Fruit fly (Drosophila melanogaster) whole organism, embryonic: ENCODE measurements around the gene CG33986.
A peak's percentile ranks its signal among the peaks of the same experiment; 100 is the strongest.

Experiments used
- Abd-B ChIP-seq: fragments of 200-800 bp; sonication (Bioruptor generic); optimal IDR thresholded peaks from 2 replicates; lab custom pipeline; 2018; ENCODE audit warnings: missing biosample characterization, mild to moderate bottlenecking, missing genetic modification characterization, moderate library complexity
- Awh ChIP-seq: fragments of 200-800 bp; sonication (Bioruptor generic); IDR thresholded peaks from 2 replicates; pipeline ENCODE4, ENCODE4 v1.3.6; 2022; ENCODE audit warnings: missing biosample characterization, missing genetic modification characterization
- CG10147 ChIP-seq: fragments of 200-800 bp; sonication (Bioruptor generic); optimal IDR thresholded peaks from 2 replicates; lab custom pipeline; 2019; ENCODE audit warnings: missing biosample characterization, mild to moderate bottlenecking, missing genetic modification characterization, moderate library complexity
- CG10209 ChIP-seq: fragments of 200-800 bp; sonication (Bioruptor generic); optimal IDR thresholded peaks from 3 replicates; lab custom pipeline; 2017; ENCODE audit warnings: missing biosample characterization, mild to moderate bottlenecking, missing genetic modification characterization, missing genetic modification reagents
- CG10267 ChIP-seq: fragments of 200-800 bp; sonication (Bioruptor generic); optimal IDR thresholded peaks from 2 replicates; lab custom pipeline; 2018; ENCODE audit warnings: missing biosample characterization, mild to moderate bottlenecking, missing genetic modification characterization, moderate library complexity
- CG10431 ChIP-seq: fragments of 200-800 bp; sonication (Bioruptor generic); optimal IDR thresholded peaks from 3 replicates; lab custom pipeline; 2018; ENCODE audit warnings: missing biosample characterization, mild to moderate bottlenecking, missing genetic modification characterization
- CG13775 ChIP-seq: fragments of 200-800 bp; sonication (Bioruptor generic); optimal IDR thresholded peaks from 3 replicates; lab custom pipeline; 2017; ENCODE audit warnings: missing biosample characterization, mild to moderate bottlenecking, missing genetic modification characterization
- CG14050 ChIP-seq: fragments of 200-800 bp; sonication (Bioruptor generic); IDR thresholded peaks from 3 replicates; pipeline ENCODE4 v1.3.6; 2022; ENCODE audit warnings: missing biosample characterization, missing genetic modification characterization
- CG15479 ChIP-seq: fragments of 200-800 bp; sonication (Bioruptor generic); optimal IDR thresholded peaks from 3 replicates; lab custom pipeline; 2019; ENCODE audit warnings: missing biosample characterization, mild to moderate bottlenecking, missing genetic modification characterization, moderate library complexity
- CG15601 ChIP-seq: fragments of 200-800 bp; sonication (Bioruptor generic); optimal IDR thresholded peaks from 3 replicates; lab custom pipeline; 2019; ENCODE audit warnings: missing biosample characterization, mild to moderate bottlenecking, missing genetic modification characterization, moderate library complexity
- CG15696 ChIP-seq: fragments of 200-800 bp; sonication (Bioruptor generic); optimal IDR thresholded peaks from 2 replicates; lab custom pipeline; 2019; ENCODE audit warnings: missing biosample characterization, mild to moderate bottlenecking, missing genetic modification characterization, moderate library complexity
- CG1603 ChIP-seq: fragments of 200-800 bp; sonication (Bioruptor generic); optimal IDR thresholded peaks from 2 replicates; lab custom pipeline; 2019; ENCODE audit warnings: missing biosample characterization, mild to moderate bottlenecking, missing genetic modification characterization, moderate library complexity
- CG16779 ChIP-seq: fragments of 200-800 bp; sonication (Bioruptor generic); IDR thresholded peaks from 2 replicates; pipeline ENCODE4 v1.3.6; 2022; ENCODE audit warnings: missing biosample characterization, missing genetic modification characterization
- CG16863 ChIP-seq: fragments of 200-800 bp; sonication (Bioruptor generic); optimal IDR thresholded peaks from 3 replicates; lab custom pipeline; 2016; ENCODE audit warnings: missing biosample characterization, missing genetic modification characterization
- CG18476 ChIP-seq: fragments of 200-800 bp; sonication (Bioruptor generic); optimal IDR thresholded peaks from 2 replicates; lab custom pipeline; 2016; ENCODE audit warnings: missing biosample characterization, mild to moderate bottlenecking, missing genetic modification characterization
- CG18764 ChIP-seq: fragments of 200-800 bp; sonication (Bioruptor generic); optimal IDR thresholded peaks from 3 replicates; lab custom pipeline; 2016; ENCODE audit warnings: missing biosample characterization, missing genetic modification characterization
- CG30020 ChIP-seq: fragments of 200-800 bp; optimal IDR thresholded peaks from 2 replicates; lab custom pipeline; 2019; ENCODE audit warnings: missing biosample characterization, mild to moderate bottlenecking, missing genetic modification characterization, moderate library complexity
- CG32772 ChIP-seq: fragments of 200-800 bp; sonication (Bioruptor generic); IDR thresholded peaks from 2 replicates; pipeline ENCODE4 v1.3.6; 2022; ENCODE audit warnings: missing biosample characterization, missing genetic modification characterization
- CG4820 ChIP-seq: fragments of 200-800 bp; sonication (Bioruptor generic); optimal IDR thresholded peaks from 3 replicates; lab custom pipeline; 2016; ENCODE audit warnings: missing biosample characterization, missing genetic modification characterization
- CG6175 ChIP-seq: fragments of 200-800 bp; sonication (Bioruptor generic); IDR thresholded peaks from 3 replicates; pipeline ENCODE4 v1.3.6; 2022; ENCODE audit warnings: missing biosample characterization, missing genetic modification characterization
- CG6654 ChIP-seq: fragments of 200-800 bp; sonication (Bioruptor generic); optimal IDR thresholded peaks from 2 replicates; lab custom pipeline; 2017; ENCODE audit warnings: missing biosample characterization, mild to moderate bottlenecking, missing genetic modification characterization
- CG7963 ChIP-seq: fragments of 200-800 bp; sonication (Bioruptor generic); IDR thresholded peaks from 3 replicates; pipeline ENCODE4 v1.3.6; 2022; ENCODE audit warnings: missing biosample characterization, missing genetic modification characterization; ENCODE audit not compliant: partially characterized antibody
- CG9215 ChIP-seq: fragments of 200-800 bp; sonication (Bioruptor generic); IDR thresholded peaks from 2 replicates; pipeline ENCODE4 v1.3.6; 2022; ENCODE audit warnings: missing biosample characterization, missing genetic modification characterization
- CG9817 ChIP-seq: fragments of 200-800 bp; sonication (Bioruptor generic); optimal IDR thresholded peaks from 2 replicates; lab custom pipeline; 2018; ENCODE audit warnings: missing biosample characterization, mild to moderate bottlenecking, missing genetic modification characterization, moderate library complexity
- CHES-1-like ChIP-seq: fragments of 200-800 bp; sonication (Bioruptor generic); optimal IDR thresholded peaks from 2 replicates; lab custom pipeline; 2016; ENCODE audit warnings: missing biosample characterization, missing genetic modification characterization
- D19B ChIP-seq: fragments of 200-800 bp; sonication (Bioruptor generic); optimal IDR thresholded peaks from 2 replicates; lab custom pipeline; 2017; ENCODE audit warnings: missing biosample characterization, mild to moderate bottlenecking, missing genetic modification characterization
- Deaf1 ChIP-seq: fragments of 200-800 bp; optimal IDR thresholded peaks from 3 replicates; lab custom pipeline; 2019; ENCODE audit warnings: missing biosample characterization, mild to moderate bottlenecking, missing genetic modification characterization, moderate library complexity
- Drgx ChIP-seq: fragments of 200-800 bp; sonication (Bioruptor generic); IDR thresholded peaks from 2 replicates; pipeline ENCODE4 v1.3.6; 2022; ENCODE audit warnings: missing biosample characterization, missing genetic modification characterization
- Gsc ChIP-seq: fragments of 200-800 bp; sonication (Bioruptor generic); IDR thresholded peaks from 2 replicates; pipeline ENCODE4 v1.3.6; 2022; ENCODE audit warnings: missing biosample characterization, missing genetic modification characterization
- MBD-R2 ChIP-seq: fragments of 200-800 bp; sonication (Bioruptor generic); IDR thresholded peaks from 2 replicates; pipeline ENCODE4 v1.3.6; 2022; ENCODE audit warnings: missing biosample characterization, missing genetic modification characterization
- Max ChIP-seq: fragments of 200-800 bp; sonication (Bioruptor generic); optimal IDR thresholded peaks from 2 replicates; lab custom pipeline; 2016; ENCODE audit warnings: missing biosample characterization, mild to moderate bottlenecking, missing genetic modification characterization
- Oaz ChIP-seq: fragments of 200-800 bp; sonication (Bioruptor generic); IDR thresholded peaks from 2 replicates; pipeline ENCODE4 v1.3.6; 2022; ENCODE audit warnings: missing biosample characterization, missing genetic modification characterization
- Opbp ChIP-seq: fragments of 200-800 bp; sonication (Bioruptor generic); IDR thresholded peaks from 3 replicates; pipeline ENCODE4 v1.3.6; 2022; ENCODE audit warnings: missing biosample characterization, missing genetic modification characterization; ENCODE audit not compliant: partially characterized antibody
- TFAM ChIP-seq: fragments of 200-800 bp; sonication (Bioruptor generic); optimal IDR thresholded peaks from 2 replicates; lab custom pipeline; 2017; ENCODE audit warnings: missing biosample characterization, missing genetic modification characterization, inconsistent platforms
- Tbp ChIP-seq: fragments of >200 bp; optimal IDR thresholded peaks from 2 replicates; lab custom pipeline; 2018; ENCODE audit warnings: missing biosample characterization, missing genetic modification characterization
- Trl ChIP-seq, 3 experiments: fragments of >200 bp in 2 of 3; fragments of 200-800 bp in 1 of 3; sonication (Bioruptor generic) in 1 of 3; optimal IDR thresholded peaks; 2 replicates in 1 of 3; 3 replicates in 2 of 3; lab custom pipeline; 2016 to 2017; ENCODE audit warnings: missing biosample characterization in 1 of 3, missing genetic modification characterization in 1 of 3
- ara ChIP-seq: fragments of 200-800 bp; sonication (Bioruptor generic); IDR thresholded peaks from 2 replicates; pipeline ENCODE4 v1.3.6; 2022; ENCODE audit warnings: missing biosample characterization, missing genetic modification characterization
- bab2 ChIP-seq: fragments of 200-800 bp; sonication (Bioruptor generic); optimal IDR thresholded peaks from 2 replicates; lab custom pipeline; 2016; ENCODE audit warnings: missing biosample characterization, missing genetic modification characterization
- br ChIP-seq: fragments of >200 bp; optimal IDR thresholded peaks from 2 replicates; lab custom pipeline; 2017
- ci ChIP-seq: fragments of 200-800 bp; sonication (Bioruptor generic); IDR thresholded peaks from 3 replicates; pipeline ENCODE4 v1.3.6; 2022; ENCODE audit warnings: missing biosample characterization, missing genetic modification characterization
- dm ChIP-seq: fragments of 200-800 bp; sonication (Bioruptor generic); optimal IDR thresholded peaks from 3 replicates; lab custom pipeline; 2016; ENCODE audit warnings: missing biosample characterization, missing genetic modification characterization
- dpn ChIP-seq, 2 experiments: fragments of 200-800 bp; sonication (Bioruptor generic); optimal IDR thresholded peaks; 3 replicates each; lab custom pipeline; 2016; ENCODE audit warnings: missing biosample characterization in 2 of 2, missing genetic modification characterization in 2 of 2
- dysf ChIP-seq: fragments of 200-800 bp; sonication (Bioruptor generic); IDR thresholded peaks from 3 replicates; pipeline ENCODE4 v1.3.6; 2022; ENCODE audit warnings: missing biosample characterization, missing genetic modification characterization
- otp ChIP-seq: fragments of 200-800 bp; sonication (Bioruptor generic); IDR thresholded peaks from 3 replicates; pipeline ENCODE4, ENCODE4 v1.3.6; 2022; ENCODE audit warnings: missing biosample characterization, missing genetic modification characterization
- sna ChIP-seq: fragments of 200-800 bp; sonication (Bioruptor generic); IDR thresholded peaks from 2 replicates; pipeline ENCODE4 v1.3.6; 2022; ENCODE audit warnings: missing biosample characterization, missing genetic modification characterization; ENCODE audit not compliant: partially characterized antibody
- tin ChIP-seq: fragments of 200-800 bp; sonication (Bioruptor generic); optimal IDR thresholded peaks from 3 replicates; lab custom pipeline; 2016; ENCODE audit warnings: missing biosample characterization, missing genetic modification characterization
- unpg ChIP-seq: fragments of 200-800 bp; sonication (Bioruptor generic); optimal IDR thresholded peaks from 3 replicates; lab custom pipeline; 2018; ENCODE audit warnings: missing biosample characterization, mild to moderate bottlenecking, missing genetic modification characterization, moderate library complexity
- zen ChIP-seq: fragments of 200-800 bp; sonication (Bioruptor generic); optimal IDR thresholded peaks from 3 replicates; lab custom pipeline; 2018; ENCODE audit warnings: missing biosample characterization, mild to moderate bottlenecking, missing genetic modification characterization, moderate library complexity

Gene CG33986

DNA sequence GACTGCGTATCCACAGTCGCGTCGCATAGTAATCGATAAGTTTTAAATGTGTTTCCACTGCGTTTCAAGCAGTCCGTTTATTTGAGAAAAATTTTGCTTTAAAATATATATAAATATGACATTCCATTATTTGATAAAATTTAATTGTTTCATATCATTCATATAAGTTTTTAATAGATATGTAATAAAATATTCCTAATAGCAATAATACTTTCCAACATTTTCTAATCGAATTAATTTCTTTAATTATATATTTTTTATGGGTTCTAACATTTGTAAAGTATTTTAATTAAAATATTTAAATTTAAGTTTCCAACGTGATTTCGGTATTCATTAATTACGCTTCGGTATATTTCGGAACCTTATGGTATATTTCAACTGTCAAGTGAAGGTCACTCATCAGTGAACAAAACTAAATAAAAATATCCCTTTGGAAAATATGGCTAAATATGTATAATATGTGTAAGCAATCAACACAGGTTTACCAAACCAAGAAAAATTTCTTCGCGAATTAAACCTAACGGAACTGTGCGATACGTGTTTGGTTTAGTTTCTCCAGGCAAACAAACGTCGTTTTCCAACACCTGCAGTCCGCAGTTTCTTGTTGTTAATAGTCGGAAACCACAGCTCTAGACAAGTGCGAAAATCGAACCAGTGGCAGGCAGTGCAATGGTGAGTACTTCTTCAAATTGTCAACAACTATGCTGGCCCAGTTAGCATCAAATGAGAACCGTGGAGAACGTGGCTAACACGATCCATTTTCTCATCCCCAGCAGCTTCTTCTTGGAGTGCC lies 38.2 kb upstream of the CG33986 start, which contains the start of the genes CG7739 and SCCRO (continued):
- TF ChIP-seq CG16863 (GFP tag; lab: Kevin White, UChicago) = no peak
- no peak for TF ChIP-seq Trl (optimal IDR thresholded peaks at IDR 0.05; lab: Kevin White, UChicago)
- peak; percentile 31 for TF ChIP-seq Trl (GFP tag; optimal IDR thresholded peaks at IDR 0.05; lab: Kevin White, UChicago)
- 0 out of 3 replicates have a peak, but pooled peaks have one; percentile 31 for TF ChIP-seq otp
- peak; percentile 52 for TF ChIP-seq CG15601 (tag; lab: Kevin White, UChicago)
- no peak for TF ChIP-seq CG15479 (GFP tag; lab: Kevin White, UChicago)
- peak; percentile 54 for TF ChIP-seq zen
- TF ChIP-seq CG6654 (GFP tag; lab: Kevin White, UChicago) = no peak
- peak; percentile 65 for TF ChIP-seq tin (GFP tag; lab: Kevin White, UChicago)
- no peak for TF ChIP-seq Tbp
- peak; percentile 46; the same call in 1 of the 2 replicates for TF ChIP-seq Awh (GFP tag; lab: Robert Waterston, UW)
- TF ChIP-seq Abd-B (GFP tag; lab: Kevin White, UChicago) = peak; percentile 68
- peak; percentile 33 for TF ChIP-seq CG13775 (GFP tag; lab: Kevin White, UChicago)
- TF ChIP-seq br (lab: Kevin White, UChicago) = no peak
- peak; percentile 1 for TF ChIP-seq CG18476 (GFP tag; lab: Kevin White, UChicago)
- peak; percentile 86 for TF ChIP-seq CG10267 (tag; lab: Kevin White, UChicago)
- peak; percentile 43 for TF ChIP-seq CG15696 (tag; lab: Kevin White, UChicago)
- TF ChIP-seq CG30020 (tag; lab: Kevin White, UChicago) = peak; percentile 87
- no peak for TF ChIP-seq ara
- peak; percentile 61 for TF ChIP-seq unpg (GFP tag; lab: Kevin White, UChicago)
- TF ChIP-seq bab2 = no peak
- peak; percentile 22 to 23 for TF ChIP-seq dpn (GFP tag; optimal IDR thresholded peaks at IDR 0.05; lab: Kevin White, UChicago)
- TF ChIP-seq Drgx (GFP tag; lab: Robert Waterston, UW) = peak; percentile 68
- TF ChIP-seq MBD-R2 (GFP tag; lab: Robert Waterston, UW) = peak; percentile 77
- no peak for TF ChIP-seq TFAM (GFP tag; lab: Kevin White, UChicago)
- TF ChIP-seq CG9817 = peak; percentile 71
- peak; percentile 45 for TF ChIP-seq CG10209
- peak; percentile 11 for TF ChIP-seq CG10147 (GFP tag; lab: Kevin White, UChicago)
- 0 out of 2 replicates have a peak, but pooled peaks have one; percentile 48 for TF ChIP-seq sna (GFP tag; lab: Robert Waterston, UW)
- peak; percentile 36 for TF ChIP-seq CG18764 (GFP tag; lab: Kevin White, UChicago)
- peak; percentile 46 for TF ChIP-seq CHES-1-like (GFP tag; lab: Kevin White, UChicago)
- TF ChIP-seq CG6175 (GFP tag; lab: Robert Waterston, UW) = no peak
- TF ChIP-seq ci (GFP tag; lab: Robert Waterston, UW) = peak; percentile 66; the same call in 2 of the 3 replicates
- 0 out of 3 replicates have a peak, but pooled peaks have one; percentile 61 for TF ChIP-seq Opbp (GFP tag; lab: Robert Waterston, UW)
- no peak for TF ChIP-seq Deaf1
- no peak for TF ChIP-seq D19B (GFP tag; lab: Kevin White, UChicago)
- 0 out of 2 replicates have a peak, but pooled peaks have one; percentile 45 for TF ChIP-seq Oaz (GFP tag; lab: Robert Waterston, UW)
- no peak for TF ChIP-seq CG7963 (GFP tag; lab: Robert Waterston, UW)
- peak; percentile 53 for TF ChIP-seq CG9215 (GFP tag; lab: Robert Waterston, UW)
- peak; percentile 42 for TF ChIP-seq CG1603 (tag; lab: Kevin White, UChicago)
- no peak for TF ChIP-seq CG10431 (GFP tag; lab: Kevin White, UChicago)
- TF ChIP-seq dm (GFP tag; lab: Kevin White, UChicago) = peak; percentile 12
- TF ChIP-seq CG16779 (GFP tag; lab: Robert Waterston, UW) = no peak
- TF ChIP-seq CG4820 (GFP tag; lab: Kevin White, UChicago) = peak; percentile 5
- TF ChIP-seq Gsc (GFP tag; lab: Robert Waterston, UW) = no peak
- TF ChIP-seq Max (GFP tag; lab: Kevin White, UChicago) = peak; percentile 18
- TF ChIP-seq dysf (GFP tag; lab: Robert Waterston, UW) = peak; percentile 70; the same call in 2 of the 3 replicates
- peak; percentile 58 for TF ChIP-seq CG32772 (GFP tag; lab: Robert Waterston, UW)
- peak; percentile 28; the same call in 1 of the 3 replicates for TF ChIP-seq CG14050 (GFP tag; lab: Robert Waterston, UW)
